Worm (Caenorhabditis elegans) whole organism, L1 larva: ENCODE results near the gene anmt-2.

Experiments used
- C04F5.9 ChIP-seq: sonication (generic microtip); optimal IDR thresholded peaks from 2 replicates; lab custom pipeline; 2016; ENCODE audit warnings: missing genetic modification characterization, missing compliant biosample characterization
- C16A3.4 ChIP-seq: fragments of 150-350 bp; optimal IDR thresholded peaks from 2 replicates; lab custom pipeline; 2014; ENCODE audit warnings: missing biosample characterization, missing genetic modification characterization
- aly-2 ChIP-seq: fragments of 150-350 bp; optimal IDR thresholded peaks from 2 replicates; lab custom pipeline; 2014; ENCODE audit warnings: missing biosample characterization, missing genetic modification characterization
- ama-1 ChIP-seq: fragments of 150-350 bp; optimal IDR thresholded peaks from 2 replicates; lab custom pipeline; 2014
- ces-1 ChIP-seq: fragments of 150-350 bp; optimal IDR thresholded peaks from 2 replicates; lab custom pipeline; 2014; ENCODE audit warnings: missing biosample characterization, missing genetic modification reagents, missing genetic modification characterization
- dsc-1 ChIP-seq: sonication (generic microtip); optimal IDR thresholded peaks from 2 replicates; lab custom pipeline; 2016; ENCODE audit warnings: mild to moderate bottlenecking, missing genetic modification characterization, missing compliant biosample characterization
- efl-1 ChIP-seq, 4 experiments: fragments of 150-350 bp; optimal IDR thresholded peaks in 3 of 4; peaks in 1 of 4; 1 replicate in 1 of 4; 2 replicates in 3 of 4; lab custom pipeline; 2014; ENCODE audit warnings: missing biosample characterization in 2 of 4, missing genetic modification characterization in 2 of 4, missing genetic modification reagents in 2 of 4
- egl-27 ChIP-seq, 2 experiments: fragments of 150-350 bp in 1 of 2; sonication (generic microtip); optimal IDR thresholded peaks; 3 replicates each; lab custom pipeline; 2017 to 2018; ENCODE audit warnings: missing biosample characterization in 2 of 2, missing genetic modification characterization in 2 of 2, missing genetic modification reagents in 2 of 2
- elt-2 ChIP-seq: sonication (generic microtip); optimal IDR thresholded peaks from 2 replicates; lab custom pipeline; 2016; ENCODE audit warnings: missing genetic modification characterization, mild to moderate bottlenecking, inconsistent platforms, missing compliant biosample characterization, missing genetic modification reagents
- elt-3 ChIP-seq, 6 experiments: fragments of 150-350 bp in 1 of 6; sonication (generic microtip); optimal IDR thresholded peaks; 2 replicates each; lab custom pipeline; 2017 to 2018; ENCODE audit warnings: missing biosample characterization in 6 of 6, missing genetic modification characterization in 6 of 6, inconsistent platforms in 1 of 6
- fkh-4 ChIP-seq: sonication (generic microtip); optimal IDR thresholded peaks from 2 replicates; lab custom pipeline; 2016; ENCODE audit warnings: missing compliant biosample characterization, missing genetic modification characterization, borderline replicate concordance
- fos-1 ChIP-seq: fragments of 150-350 bp; optimal IDR thresholded peaks from 2 replicates; lab custom pipeline; 2014; ENCODE audit warnings: missing biosample characterization, missing genetic modification characterization
- grh-1 ChIP-seq: fragments of 200-800 bp; sonication (Bioruptor generic); IDR thresholded peaks from 2 replicates; pipeline ENCODE4 v1.3.6; 2022; ENCODE audit warnings: missing genetic modification reagents, missing genetic modification characterization, missing compliant biosample characterization
- hlh-17 ChIP-seq: fragments of 200-800 bp; sonication (Bioruptor generic); optimal IDR thresholded peaks from 2 replicates; lab custom pipeline; 2018; ENCODE audit warnings: missing genetic modification characterization, mild to moderate bottlenecking, missing compliant biosample characterization, moderate library complexity, borderline replicate concordance
- irx-1 ChIP-seq: sonication (generic microtip); optimal IDR thresholded peaks from 2 replicates; lab custom pipeline; 2016; ENCODE audit warnings: missing genetic modification characterization, missing compliant biosample characterization
- jun-1 ChIP-seq: fragments of 150-350 bp; optimal IDR thresholded peaks from 2 replicates; lab custom pipeline; 2014; ENCODE audit warnings: missing biosample characterization, missing genetic modification reagents, missing genetic modification characterization
- lin-14 ChIP-seq: fragments of 200-800 bp; sonication (Bioruptor generic); optimal IDR thresholded peaks from 2 replicates; lab custom pipeline; 2018; ENCODE audit warnings: mild to moderate bottlenecking, missing genetic modification characterization, moderate library complexity, missing compliant biosample characterization
- lin-35 ChIP-seq, 2 experiments: fragments of 150-350 bp; optimal IDR thresholded peaks; 2 replicates each; lab custom pipeline; 2014; ENCODE audit warnings: missing biosample characterization in 2 of 2, missing genetic modification characterization in 2 of 2, missing genetic modification reagents in 2 of 2
- lsy-2 ChIP-seq, 2 experiments: fragments of 150-350 bp; optimal IDR thresholded peaks; 2 replicates each; lab custom pipeline; 2014; ENCODE audit warnings: missing biosample characterization in 2 of 2, missing genetic modification characterization in 2 of 2
- mdl-1 ChIP-seq, 2 experiments: fragments of 150-350 bp; optimal IDR thresholded peaks; 2 replicates each; lab custom pipeline; 2014 to 2017; ENCODE audit warnings: missing biosample characterization in 2 of 2, missing genetic modification characterization in 2 of 2, inconsistent platforms in 1 of 2
- mef-2 ChIP-seq: fragments of 150-350 bp; optimal IDR thresholded peaks from 2 replicates; lab custom pipeline; 2014; ENCODE audit warnings: missing biosample characterization, missing genetic modification characterization
- mep-1 ChIP-seq: fragments of 150-350 bp; optimal IDR thresholded peaks from 2 replicates; lab custom pipeline; 2014; ENCODE audit warnings: missing biosample characterization, missing genetic modification characterization
- nhr-11 ChIP-seq: fragments of 150-350 bp; optimal IDR thresholded peaks from 2 replicates; lab custom pipeline; 2014; ENCODE audit warnings: missing biosample characterization, missing genetic modification characterization
- nhr-20 ChIP-seq: sonication (generic microtip); optimal IDR thresholded peaks from 2 replicates; lab custom pipeline; 2016; ENCODE audit warnings: mild to moderate bottlenecking, missing genetic modification characterization, missing compliant biosample characterization
- nhr-237 ChIP-seq: fragments of 150-350 bp; optimal IDR thresholded peaks from 2 replicates; lab custom pipeline; 2014; ENCODE audit warnings: missing biosample characterization, missing genetic modification characterization
- nhr-28 ChIP-seq: fragments of 150-350 bp; optimal IDR thresholded peaks from 2 replicates; lab custom pipeline; 2014; ENCODE audit warnings: missing biosample characterization, missing genetic modification characterization
- nhr-71 ChIP-seq: sonication (generic microtip); optimal IDR thresholded peaks from 2 replicates; lab custom pipeline; 2016; ENCODE audit warnings: mild to moderate bottlenecking, missing genetic modification characterization, moderate library complexity, missing compliant biosample characterization
- pag-3 ChIP-seq: sonication (generic microtip); optimal IDR thresholded peaks from 2 replicates; lab custom pipeline; 2017; ENCODE audit warnings: missing genetic modification characterization, mild to moderate bottlenecking, missing compliant biosample characterization, antibody characterized with exemption, borderline replicate concordance; ENCODE audit not compliant: insufficient read depth
- rnt-1 ChIP-seq: sonication (generic microtip); optimal IDR thresholded peaks from 2 replicates; lab custom pipeline; 2016; ENCODE audit warnings: mild to moderate bottlenecking, missing genetic modification characterization, moderate library complexity, missing compliant biosample characterization
- skn-1 ChIP-seq: fragments of 150-350 bp; optimal IDR thresholded peaks from 2 replicates; lab custom pipeline; 2014; ENCODE audit warnings: missing biosample characterization, missing genetic modification characterization
- snu-23 ChIP-seq: sonication (generic microtip); optimal IDR thresholded peaks from 2 replicates; lab custom pipeline; 2016; ENCODE audit warnings: missing genetic modification characterization, missing compliant biosample characterization
- tlp-1 ChIP-seq: fragments of 150-350 bp; optimal IDR thresholded peaks from 2 replicates; lab custom pipeline; 2014; ENCODE audit warnings: missing biosample characterization, missing genetic modification characterization
- unc-30 ChIP-seq: sonication (generic microtip); optimal IDR thresholded peaks from 2 replicates; lab custom pipeline; 2017; ENCODE audit warnings: missing biosample characterization, missing genetic modification characterization
- vab-15 ChIP-seq: sonication (generic microtip); optimal IDR thresholded peaks from 2 replicates; lab custom pipeline; 2017; ENCODE audit warnings: missing genotype, mild to moderate bottlenecking, missing genetic modification characterization, missing compliant biosample characterization
- xbp-1 ChIP-seq: sonication (generic microtip); optimal IDR thresholded peaks from 2 replicates; lab custom pipeline; 2016; ENCODE audit warnings: missing genetic modification characterization, missing compliant biosample characterization
- ztf-11 ChIP-seq, 2 experiments: sonication (generic microtip); optimal IDR thresholded peaks; 2 replicates each; lab custom pipeline; 2016 to 2017; ENCODE audit warnings: missing genetic modification characterization in 2 of 2, missing biosample characterization in 1 of 2, missing compliant biosample characterization in 1 of 2
- ztf-4 ChIP-seq: fragments of 150-350 bp; optimal IDR thresholded peaks from 2 replicates; lab custom pipeline; 2014; ENCODE audit warnings: missing biosample characterization, missing genetic modification characterization

anmt-2 gene

DNA sequence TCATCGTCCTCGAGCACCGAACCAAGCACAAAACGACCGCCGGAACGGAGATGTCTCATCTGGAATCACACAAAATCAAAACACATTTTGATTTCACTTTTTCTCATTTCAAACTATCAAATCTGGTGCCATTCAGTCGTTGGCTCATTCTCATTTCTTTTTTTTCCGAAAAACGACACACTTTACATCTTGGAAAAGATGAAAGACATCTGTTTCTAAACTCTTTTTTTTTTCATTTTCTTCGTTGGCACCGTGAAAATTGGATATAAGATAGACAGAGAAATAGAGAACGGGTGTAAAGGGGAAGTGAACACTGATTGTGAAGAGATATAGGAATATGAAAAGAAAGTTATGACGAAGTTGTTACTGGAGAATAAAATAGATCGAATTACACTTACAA lies 1.8 kb downstream of the anmt-2 start:
- TF ChIP-seq C16A3.4 (tag; lab: Kevin White, UChicago) (no peak), hlh-17 (GFP tag; lab: Kevin White, UChicago) (no peak), nhr-20 (tag; lab: Kevin White, UChicago) (no peak), nhr-71 (tag; lab: Kevin White, UChicago) (peak; percentile 20), nhr-28 (no peak), dsc-1 (tag; lab: Kevin White, UChicago) (peak; percentile 93), lin-14 (GFP tag; lab: Kevin White, UChicago) (peak; percentile 65), fos-1 (no peak), lsy-2 (tag; optimal IDR thresholded peaks at IDR 0.05; lab: Kevin White, UChicago) (peak in 1 of 2 experiments; percentile 31), xbp-1 (tag; lab: Kevin White, UChicago) (no peak), mep-1 (tag; lab: Kevin White, UChicago) (peak; percentile 15), fkh-4 (tag; lab: Kevin White, UChicago) (peak; percentile 66), pag-3 (tag; lab: Kevin White, UChicago) (peak; percentile 95)

DNA sequence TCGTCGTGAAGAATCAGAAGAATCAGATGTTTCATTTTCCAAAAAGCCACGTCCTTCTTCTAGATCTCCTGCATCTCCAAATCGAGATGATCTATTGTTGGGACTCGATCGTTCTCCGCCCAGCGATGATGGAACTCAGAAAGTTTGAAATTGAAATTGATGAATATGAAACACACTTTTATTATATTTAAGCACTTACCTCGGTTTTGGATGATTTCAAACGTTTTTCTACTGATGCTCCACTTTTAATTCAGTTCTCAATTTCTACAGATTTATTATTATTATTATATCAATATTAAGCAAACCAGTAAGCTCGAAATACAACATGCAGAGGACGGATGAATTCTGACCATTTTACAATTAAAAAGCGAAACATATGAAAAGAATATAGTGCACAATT lies 3.0 kb downstream of the anmt-2 start:
- TF ChIP-seq mep-1 (tag; lab: Kevin White, UChicago) (no peak), efl-1 (optimal IDR thresholded peaks at IDR 0.05; lab: Kevin White, UChicago) (no peak), efl-1 (GFP tag; optimal IDR thresholded peaks at IDR 0.05 in 1 of 2; lab: Kevin White, UChicago) (peak in 1 of 2 experiments; percentile 4)
- TF ChIP-seq, all 84 proteins: peak for 1

DNA sequence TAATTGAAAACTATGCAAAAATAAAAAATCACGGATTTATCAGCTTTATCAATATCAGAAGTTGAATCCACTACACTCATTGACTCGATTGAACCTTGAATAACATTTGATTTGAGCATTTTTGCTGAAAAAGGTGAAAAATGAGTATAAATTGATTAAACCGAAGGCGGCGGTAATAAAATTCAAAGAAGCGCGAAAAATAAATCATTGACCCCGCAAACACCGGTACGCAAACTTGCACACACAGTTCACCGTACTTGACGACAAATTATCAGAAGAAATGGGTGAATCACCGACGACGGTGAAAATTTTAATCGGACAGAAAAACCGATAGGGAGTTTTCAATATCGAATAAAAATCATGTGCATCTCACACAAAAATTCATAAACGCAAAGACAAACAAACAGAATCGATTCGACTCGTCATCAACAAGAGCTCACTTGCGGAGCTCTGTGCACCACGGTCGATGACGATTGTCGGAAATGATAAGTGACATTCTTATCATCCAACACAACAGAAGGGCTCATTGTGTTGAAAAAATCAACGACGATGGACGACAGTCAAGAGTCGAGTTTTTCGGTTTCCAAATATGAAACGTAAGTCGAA lies 8.0 kb downstream of the anmt-2 start, which contains the start of the genes wht-7 and Y42G9A.1:
wht-7 (minus strand) TSS at position 131 of the 606 bp plus-strand sequence.
Y42G9A.1 (plus strand) TSS at position 495 of the 606 bp plus-strand sequence.
- no peak for TF ChIP-seq dsc-1 (tag; lab: Kevin White, UChicago)
- peak in 1 of 2 experiments; percentile 26 for TF ChIP-seq lin-35 (GFP tag; optimal IDR thresholded peaks at IDR 0.05; lab: Kevin White, UChicago)
- TF ChIP-seq jun-1, result peak; percentile 19
- TF ChIP-seq nhr-71 (tag; lab: Kevin White, UChicago), result no peak
- TF ChIP-seq unc-30 (tag; lab: Kevin White, UChicago), result no peak
- TF ChIP-seq elt-2 (tag; lab: Kevin White, UChicago), result peak; percentile 49
- TF ChIP-seq irx-1 (tag; lab: Kevin White, UChicago), result no peak
- TF ChIP-seq efl-1 (optimal IDR thresholded peaks at IDR 0.05; lab: Kevin White, UChicago), result peak in 1 of 2 experiments; percentile 18
- peak in 1 of 2 experiments; percentile 45 for TF ChIP-seq efl-1 (GFP tag; optimal IDR thresholded peaks at IDR 0.05 in 1 of 2; lab: Kevin White, UChicago)
- no peak for TF ChIP-seq nhr-20 (tag; lab: Kevin White, UChicago)

DNA sequence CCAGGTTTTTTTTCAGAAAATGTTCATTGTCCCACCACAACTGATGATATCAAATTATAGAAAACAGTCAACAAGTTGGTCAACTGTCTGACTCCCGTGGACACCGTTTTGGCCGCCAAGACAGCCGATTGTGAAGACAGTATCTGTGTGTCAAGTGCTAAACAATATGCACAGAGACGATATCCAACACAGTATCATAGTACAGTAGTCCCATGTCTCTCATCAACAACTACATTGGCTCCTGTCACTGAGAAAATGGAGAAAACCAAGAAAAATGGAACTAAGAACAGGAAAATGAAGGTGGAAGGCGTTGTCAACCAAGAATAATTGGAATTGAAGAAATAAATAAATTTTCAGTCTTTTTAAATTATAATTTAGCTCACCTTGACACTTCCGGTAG lies 8.9 kb downstream of the anmt-2 start:
- peak; percentile 6 for TF ChIP-seq lin-14 (GFP tag; lab: Kevin White, UChicago)
- TF ChIP-seq ces-1 (GFP tag; lab: Kevin White, UChicago), result no peak
- no peak for TF ChIP-seq skn-1 (tag; lab: Kevin White, UChicago)

DNA sequence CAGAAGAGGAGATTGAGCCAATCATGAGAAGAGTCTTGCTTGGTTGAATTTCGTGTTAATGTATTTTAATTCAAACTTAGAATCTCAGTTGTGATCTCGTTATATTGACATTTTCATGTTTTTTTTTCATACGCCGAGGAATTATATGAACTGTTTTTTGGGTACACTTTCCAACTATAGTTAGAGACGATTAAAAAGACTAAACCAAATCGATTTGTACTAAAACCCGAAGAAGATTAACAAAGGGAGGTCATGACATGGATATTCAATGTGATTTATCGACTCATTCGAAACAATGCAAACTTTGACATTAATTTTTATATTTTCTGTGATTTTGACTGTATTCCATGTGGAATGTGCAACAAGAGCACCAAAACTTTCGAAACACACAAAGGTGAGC lies 9.7 kb downstream of the anmt-2 start, which contains the start of gene Y42G9A.2:
Y42G9A.2 (plus strand) TSS at position 284 of the 400 bp plus-strand sequence.
- TF ChIP-seq snu-23, result peak; percentile 14
- no peak for TF ChIP-seq nhr-237

DNA sequence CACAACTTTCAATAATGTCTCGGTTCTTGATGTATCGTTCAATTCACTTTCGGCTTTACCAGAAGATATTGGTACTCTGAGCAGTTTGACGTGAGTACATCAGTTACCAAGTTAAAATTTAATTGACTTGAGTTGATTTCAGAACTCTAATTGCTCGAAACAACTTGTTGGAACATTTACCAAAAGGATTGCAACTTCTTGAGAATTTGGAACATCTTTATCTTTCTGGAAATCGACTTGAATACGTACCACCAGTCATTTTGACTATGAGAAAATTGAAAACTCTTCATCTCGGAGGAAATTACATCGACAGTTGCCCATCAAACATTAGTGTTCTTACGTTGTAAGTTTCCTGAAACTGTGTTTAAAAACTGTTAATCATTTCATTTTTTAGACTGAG lies 10.8 kb downstream of the anmt-2 start:
- TF ChIP-seq efl-1 (optimal IDR thresholded peaks at IDR 0.05; lab: Kevin White, UChicago) (no peak), efl-1 (GFP tag; optimal IDR thresholded peaks at IDR 0.05 in 1 of 2; lab: Kevin White, UChicago) (peak in 1 of 2 experiments; percentile 67), dsc-1 (tag; lab: Kevin White, UChicago) (no peak)
- TF ChIP-seq, all 84 proteins: peak for 1

ce11 chrIII:6145896-6146295 lies 11.7 kb downstream of the anmt-2 start, which contains the start of gene Y42G9A.3:
Gene Y42G9A.3, plus strand, starts transcription at chrIII:6146258.
- no peak for TF ChIP-seq ama-1 (lab: Kevin White, UChicago)
- no peak for TF ChIP-seq aly-2 (tag; lab: Kevin White, UChicago)
- TF ChIP-seq vab-15 (tag; lab: Kevin White, UChicago), result no peak
- no peak for TF ChIP-seq ces-1 (GFP tag; lab: Kevin White, UChicago)
- no peak for TF ChIP-seq egl-27 (tag; optimal IDR thresholded peaks at IDR 0.05; lab: Kevin White, UChicago)
- no peak for TF ChIP-seq rnt-1 (tag; lab: Kevin White, UChicago)
- no peak for TF ChIP-seq mdl-1 (tag; optimal IDR thresholded peaks at IDR 0.05; lab: Kevin White, UChicago)
- TF ChIP-seq elt-3 (tag; optimal IDR thresholded peaks at IDR 0.05; lab: Kevin White, UChicago), result peak in 1 of 6 experiments; percentile 55
- TF ChIP-seq grh-1 (GFP tag; lab: Robert Waterston, UW), result no peak
- no peak for TF ChIP-seq nhr-11 (tag; lab: Kevin White, UChicago)
- TF ChIP-seq C04F5.9 (tag; lab: Kevin White, UChicago), result no peak
- peak in 1 of 2 experiments; percentile 47 for TF ChIP-seq lin-35 (GFP tag; optimal IDR thresholded peaks at IDR 0.05; lab: Kevin White, UChicago)
- TF ChIP-seq ztf-4 (tag; lab: Kevin White, UChicago), result no peak
- no peak for TF ChIP-seq C16A3.4 (tag; lab: Kevin White, UChicago)
- TF ChIP-seq ztf-11 (tag; optimal IDR thresholded peaks at IDR 0.05; lab: Kevin White, UChicago), result no peak
- TF ChIP-seq tlp-1 (tag; lab: Kevin White, UChicago), result no peak
- no peak for TF ChIP-seq mef-2 (tag; lab: Kevin White, UChicago)
